Worm (Caenorhabditis elegans): ENCODE results near the gene col-115.
"Not testable (repeated sequence)": the region's sequence is repeated elsewhere in the genome, so short reads cannot be mapped to it uniquely, and the experiment has no call there.

ce11 chrIV:8015726-8016312 lies 27.3 kb downstream of the col-115 start, which contains the start of gene C26B2.7:
- TF ChIP-seq unc-62 (GFP tag; optimal IDR thresholded peaks at IDR 0.05 in 1 of 2); unc-62 (tag; optimal IDR thresholded peaks at IDR 0.05); zag-1 (tag; optimal IDR thresholded peaks at IDR 0.05); ama-1 (optimal IDR thresholded peaks at IDR 0.05); zip-11 (GFP tag; IDR thresholded peaks at IDR 0.05); ZK546.5 (tag; optimal IDR thresholded peaks at IDR 0.05); dmd-8 (GFP tag; IDR thresholded peaks at IDR 0.05); lin-39 (tag; optimal IDR thresholded peaks at IDR 0.05): not testable (repeated sequence)
- peak; percentile 39 for TF ChIP-seq lin-13 (GFP tag; optimal IDR thresholded peaks at IDR 0.05)
- TF ChIP-seq nhr-11 (tag; optimal IDR thresholded peaks at IDR 0.05): peak; percentile 41

Data from whole organism, L4 larva.